Fruit fly (Drosophila melanogaster) whole organism, prepupa: ENCODE data around the gene CG43645.

Experiments used
- Blimp-1 ChIP-seq: fragments of 200-800 bp; sonication (Bioruptor generic); optimal IDR thresholded peaks from 3 replicates; lab custom pipeline; 2017; ENCODE audit warnings: missing biosample characterization, missing genetic modification characterization, mild to moderate bottlenecking, moderate library complexity, missing genetic modification reagents
- CG10631 ChIP-seq: fragments of 200-800 bp; sonication (Bioruptor generic); optimal IDR thresholded peaks from 2 replicates; lab custom pipeline; 2016; ENCODE audit warnings: missing biosample characterization, missing genetic modification characterization
- CG11294 ChIP-seq: fragments of 200-800 bp; sonication (Bioruptor generic); IDR thresholded peaks from 2 replicates; pipeline ENCODE4 v1.3.6; 2022; ENCODE audit warnings: missing biosample characterization, missing genetic modification characterization
- CG15336 ChIP-seq: fragments of 200-800 bp; sonication (Bioruptor generic); IDR thresholded peaks from 2 replicates; pipeline ENCODE4 v1.3.6; 2022; ENCODE audit warnings: missing biosample characterization, missing genetic modification characterization
- CG1621 ChIP-seq: fragments of 200-800 bp; sonication (Bioruptor generic); optimal IDR thresholded peaks from 3 replicates; lab custom pipeline; 2018; ENCODE audit warnings: missing biosample characterization, mild to moderate bottlenecking, missing genetic modification characterization
- CG31627 ChIP-seq: fragments of 200-800 bp; sonication (Bioruptor generic); optimal IDR thresholded peaks from 3 replicates; lab custom pipeline; 2016; ENCODE audit warnings: missing biosample characterization, missing genetic modification characterization
- CG32006 ChIP-seq: fragments of 200-800 bp; sonication (Bioruptor generic); optimal IDR thresholded peaks from 3 replicates; lab custom pipeline; 2017; ENCODE audit warnings: missing biosample characterization, mild to moderate bottlenecking, missing genetic modification characterization
- CG4318 ChIP-seq: fragments of 200-800 bp; sonication (Bioruptor generic); optimal IDR thresholded peaks from 3 replicates; lab custom pipeline; 2017; ENCODE audit warnings: missing biosample characterization, mild to moderate bottlenecking, missing genetic modification characterization
- CG6163 ChIP-seq: fragments of 200-800 bp; sonication (Bioruptor generic); IDR thresholded peaks from 3 replicates; pipeline ENCODE4 v1.3.6; 2022; ENCODE audit warnings: missing biosample characterization, missing genetic modification characterization
- CG6276 ChIP-seq: fragments of 200-800 bp; sonication (Bioruptor generic); optimal IDR thresholded peaks from 2 replicates; lab custom pipeline; 2017; ENCODE audit warnings: missing biosample characterization, mild to moderate bottlenecking, missing genetic modification characterization
- CG6808 ChIP-seq: fragments of 200-800 bp; sonication (Bioruptor generic); optimal IDR thresholded peaks from 3 replicates; lab custom pipeline; 2017; ENCODE audit warnings: missing biosample characterization, missing genetic modification characterization, mild to moderate bottlenecking, moderate library complexity, missing genetic modification reagents
- CG6854 ChIP-seq: fragments of 200-800 bp; sonication (Bioruptor generic); optimal IDR thresholded peaks from 2 replicates; lab custom pipeline; 2017; ENCODE audit warnings: missing biosample characterization, mild to moderate bottlenecking, missing genetic modification characterization
- CG8119 ChIP-seq: fragments of 200-800 bp; sonication (Bioruptor generic); IDR thresholded peaks from 3 replicates; pipeline ENCODE4 v1.3.6; 2022; ENCODE audit warnings: missing biosample characterization, missing genetic modification characterization
- CG8319 ChIP-seq: fragments of 200-800 bp; sonication (Bioruptor generic); optimal IDR thresholded peaks from 3 replicates; lab custom pipeline; 2016; ENCODE audit warnings: missing biosample characterization, missing genetic modification characterization
- CG9139 ChIP-seq: fragments of 200-800 bp; sonication (Bioruptor generic); optimal IDR thresholded peaks from 3 replicates; lab custom pipeline; 2017; ENCODE audit warnings: missing biosample characterization, mild to moderate bottlenecking, missing genetic modification characterization
- Eip75B ChIP-seq: fragments of 200-800 bp; sonication (Bioruptor generic); optimal IDR thresholded peaks from 3 replicates; lab custom pipeline; 2016; ENCODE audit warnings: missing biosample characterization, missing genetic modification characterization
- Eip78C ChIP-seq: fragments of 200-800 bp; sonication (Bioruptor generic); peaks from one replicate; lab custom pipeline; 2016; ENCODE audit warnings: missing biosample characterization, missing genetic modification characterization
- Eip93F ChIP-seq: fragments of 200-800 bp; sonication (Bioruptor generic); optimal IDR thresholded peaks from 2 replicates; lab custom pipeline; 2016; ENCODE audit warnings: missing biosample characterization, mild to moderate bottlenecking, missing genetic modification characterization
- Ets96B ChIP-seq: fragments of 200-800 bp; optimal IDR thresholded peaks from 2 replicates; lab custom pipeline; 2019; ENCODE audit warnings: missing biosample characterization, mild to moderate bottlenecking, missing genetic modification characterization, moderate library complexity
- Lpt ChIP-seq: fragments of 200-800 bp; sonication (Bioruptor generic); optimal IDR thresholded peaks from 3 replicates; lab custom pipeline; 2016; ENCODE audit warnings: missing biosample characterization, missing genetic modification characterization
- OdsH ChIP-seq: fragments of 200-800 bp; sonication (Bioruptor generic); optimal IDR thresholded peaks from 3 replicates; lab custom pipeline; 2016; ENCODE audit warnings: missing biosample characterization, missing genetic modification characterization
- Smox ChIP-seq: fragments of 200-800 bp; sonication (Bioruptor generic); optimal IDR thresholded peaks from 3 replicates; lab custom pipeline; 2016; ENCODE audit warnings: missing biosample characterization, missing genetic modification characterization
- Sox102F ChIP-seq: fragments of 200-800 bp; sonication (Bioruptor generic); optimal IDR thresholded peaks from 2 replicates; lab custom pipeline; 2016; ENCODE audit warnings: missing biosample characterization, mild to moderate bottlenecking, missing genetic modification characterization
- Sox14 ChIP-seq: fragments of 200-800 bp; sonication (Bioruptor generic); optimal IDR thresholded peaks from 3 replicates; lab custom pipeline; 2016; ENCODE audit warnings: missing biosample characterization, missing genetic modification characterization
- achi ChIP-seq: fragments of 200-800 bp; sonication (Bioruptor generic); optimal IDR thresholded peaks from 3 replicates; lab custom pipeline; 2016; ENCODE audit warnings: missing biosample characterization, missing genetic modification characterization
- acj6 ChIP-seq: fragments of 200-800 bp; sonication (Bioruptor generic); optimal IDR thresholded peaks from 3 replicates; lab custom pipeline; 2016; ENCODE audit warnings: missing biosample characterization, missing genetic modification characterization
- cyc ChIP-seq: fragments of 200-800 bp; sonication (Bioruptor generic); optimal IDR thresholded peaks from 3 replicates; lab custom pipeline; 2016; ENCODE audit warnings: missing biosample characterization, missing genetic modification characterization
- dsx ChIP-seq: fragments of 200-800 bp; optimal IDR thresholded peaks from 3 replicates; lab custom pipeline; 2019; ENCODE audit warnings: missing biosample characterization, mild to moderate bottlenecking, missing genetic modification characterization, moderate library complexity; ENCODE audit not compliant: poor library complexity, severe bottlenecking
- esn ChIP-seq: fragments of 200-800 bp; sonication (Bioruptor generic); optimal IDR thresholded peaks from 2 replicates; lab custom pipeline; 2016; ENCODE audit warnings: missing biosample characterization, mild to moderate bottlenecking, missing genetic modification characterization, moderate library complexity
- fd59A ChIP-seq: fragments of 200-800 bp; sonication (Bioruptor generic); optimal IDR thresholded peaks from 2 replicates; lab custom pipeline; 2017; ENCODE audit warnings: missing biosample characterization, mild to moderate bottlenecking, missing genetic modification characterization, missing genetic modification reagents
- fd85E ChIP-seq: fragments of 200-800 bp; sonication (Bioruptor generic); optimal IDR thresholded peaks from 3 replicates; lab custom pipeline; 2016; ENCODE audit warnings: missing biosample characterization, missing genetic modification characterization
- fkh ChIP-seq: fragments of 200-800 bp; sonication (Bioruptor generic); optimal IDR thresholded peaks from 3 replicates; lab custom pipeline; 2017; ENCODE audit warnings: missing biosample characterization, mild to moderate bottlenecking, missing genetic modification characterization, moderate library complexity
- lz ChIP-seq: fragments of 200-800 bp; sonication (Bioruptor generic); optimal IDR thresholded peaks from 3 replicates; lab custom pipeline; 2016; ENCODE audit warnings: missing biosample characterization, missing genetic modification characterization
- net ChIP-seq: fragments of 200-800 bp; sonication (Bioruptor generic); optimal IDR thresholded peaks from 3 replicates; lab custom pipeline; 2016; ENCODE audit warnings: missing biosample characterization, missing genetic modification characterization
- ss ChIP-seq, 2 experiments: fragments of 200-800 bp; sonication (Bioruptor generic); optimal IDR thresholded peaks; 2 replicates in 1 of 2; 3 replicates in 1 of 2; lab custom pipeline; 2017 to 2018; ENCODE audit warnings: mild to moderate bottlenecking in 2 of 2, missing biosample characterization in 2 of 2, missing genetic modification characterization in 2 of 2, moderate library complexity in 1 of 2
- svp ChIP-seq: fragments of 200-800 bp; sonication (Bioruptor generic); peaks from one replicate; lab custom pipeline; 2016; ENCODE audit warnings: missing biosample characterization, missing genetic modification characterization
- topi ChIP-seq: fragments of 200-800 bp; sonication (Bioruptor generic); optimal IDR thresholded peaks from 3 replicates; lab custom pipeline; 2016; ENCODE audit warnings: missing biosample characterization, missing genetic modification characterization
- vri ChIP-seq: fragments of 200-800 bp; sonication (Bioruptor generic); optimal IDR thresholded peaks from 3 replicates; lab custom pipeline; 2016; ENCODE audit warnings: missing biosample characterization, mild to moderate bottlenecking, missing genetic modification characterization

Gene CG43645

DNA sequence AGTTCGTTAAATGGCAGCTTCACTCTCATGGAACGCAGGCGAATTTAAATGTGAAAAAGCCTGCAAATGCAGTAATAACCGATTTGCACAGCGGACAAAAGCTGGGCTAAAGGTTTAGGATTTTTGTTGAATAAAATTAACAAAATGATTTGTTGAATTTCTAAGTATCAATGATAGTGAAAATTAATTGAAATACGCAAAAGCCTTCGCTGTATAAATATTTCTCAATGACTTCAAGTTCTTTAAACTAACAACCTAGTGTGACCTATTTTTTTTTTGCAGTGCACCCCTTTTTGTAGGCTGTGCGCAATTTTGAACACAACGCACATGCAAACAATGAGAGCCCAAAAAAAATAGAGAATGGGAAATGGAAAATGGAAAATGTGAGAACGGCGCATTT is 18.6 kb upstream of the CG43645 start (continued):
- TF ChIP-seq Eip75B = peak; percentile 49
- TF ChIP-seq OdsH (GFP tag; lab: Kevin White, UChicago) = peak; percentile 46
- TF ChIP-seq CG6808 (GFP tag; lab: Kevin White, UChicago) = no peak
- peak; percentile 65 for TF ChIP-seq CG32006 (GFP tag; lab: Kevin White, UChicago)
- TF ChIP-seq svp = no peak
- TF ChIP-seq topi = no peak
- TF ChIP-seq CG1621 (tag; lab: Kevin White, UChicago) = no peak
- TF ChIP-seq ss (GFP tag; optimal IDR thresholded peaks at IDR 0.05; lab: Kevin White, UChicago) = no peak
- no peak for TF ChIP-seq dsx
- TF ChIP-seq CG31627 (GFP tag; lab: Kevin White, UChicago) = peak; percentile 17
- no peak for TF ChIP-seq CG11294 (GFP tag; lab: Robert Waterston, UW)
- TF ChIP-seq CG8319 (GFP tag; lab: Kevin White, UChicago) = no peak
- TF ChIP-seq net = no peak
- TF ChIP-seq CG4318 (GFP tag; lab: Kevin White, UChicago) = no peak
- TF ChIP-seq Lpt = peak; percentile 63
- TF ChIP-seq achi (GFP tag; lab: Kevin White, UChicago) = peak; percentile 34

DNA sequence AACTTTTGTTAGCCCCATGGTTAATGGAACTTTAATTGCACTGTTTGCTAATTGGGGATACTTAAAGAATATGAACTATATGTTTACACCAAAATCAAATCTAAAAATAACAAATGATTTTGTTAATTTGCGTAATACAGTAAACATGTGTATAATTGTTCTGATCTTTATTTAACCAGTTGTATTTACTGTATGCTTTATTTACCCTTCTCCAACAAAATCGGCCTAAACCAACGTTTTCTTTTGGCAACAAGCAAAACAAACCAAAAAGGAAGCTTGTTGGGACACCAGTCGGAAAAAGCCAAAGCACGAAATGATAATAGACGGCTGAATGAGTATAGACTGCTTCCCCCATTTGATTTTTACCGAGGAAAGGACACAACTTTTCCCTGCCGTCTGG is 14.9 kb upstream of the CG43645 start:
- TF ChIP-seq Eip78C (GFP tag; lab: Kevin White, UChicago) = no peak
- TF ChIP-seq cyc (GFP tag; lab: Kevin White, UChicago) = no peak
- TF ChIP-seq fkh (GFP tag; lab: Kevin White, UChicago) = peak; percentile 76
- peak; percentile 19 for TF ChIP-seq vri
- no peak for TF ChIP-seq CG11294 (GFP tag; lab: Robert Waterston, UW)
- no peak for TF ChIP-seq OdsH (GFP tag; lab: Kevin White, UChicago)

DNA sequence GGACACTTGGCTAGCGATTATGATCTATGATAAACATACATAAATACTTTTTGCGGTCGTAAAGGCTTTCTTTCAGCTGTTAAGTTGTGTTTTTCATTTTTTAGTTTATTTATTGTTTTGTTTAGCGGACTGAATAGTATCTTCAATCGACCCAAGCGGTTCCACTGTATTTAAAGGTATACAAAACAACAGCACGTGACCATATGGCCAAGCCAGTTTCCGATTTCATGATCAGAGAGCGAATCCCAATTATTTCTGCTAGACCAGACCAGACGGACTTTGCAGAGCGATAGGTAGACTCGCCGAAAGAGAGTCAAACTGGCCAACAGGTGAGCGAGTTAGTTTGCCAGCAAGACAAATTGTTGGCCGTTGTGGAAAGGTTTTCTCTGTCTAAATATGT is 14.0 kb upstream of the CG43645 start, which contains the start of gene Sgt:
TSS of gene Sgt (plus strand) at position 80 of the 400 bp plus-strand sequence.
- no peak for TF ChIP-seq Smox (GFP tag; lab: Kevin White, UChicago)
- TF ChIP-seq cyc (GFP tag; lab: Kevin White, UChicago) = no peak
- TF ChIP-seq fd59A (GFP tag; lab: Kevin White, UChicago) = no peak
- TF ChIP-seq CG32006 (GFP tag; lab: Kevin White, UChicago) = no peak
- TF ChIP-seq CG31627 (GFP tag; lab: Kevin White, UChicago) = no peak
- 0 out of 2 replicates have a peak, but pooled peaks have one; percentile 24 for TF ChIP-seq CG15336 (GFP tag; lab: Robert Waterston, UW)
- no peak for TF ChIP-seq fd85E (GFP tag; lab: Kevin White, UChicago)
- TF ChIP-seq CG6854 = no peak
- TF ChIP-seq, all 60 proteins: peak for 1

DNA sequence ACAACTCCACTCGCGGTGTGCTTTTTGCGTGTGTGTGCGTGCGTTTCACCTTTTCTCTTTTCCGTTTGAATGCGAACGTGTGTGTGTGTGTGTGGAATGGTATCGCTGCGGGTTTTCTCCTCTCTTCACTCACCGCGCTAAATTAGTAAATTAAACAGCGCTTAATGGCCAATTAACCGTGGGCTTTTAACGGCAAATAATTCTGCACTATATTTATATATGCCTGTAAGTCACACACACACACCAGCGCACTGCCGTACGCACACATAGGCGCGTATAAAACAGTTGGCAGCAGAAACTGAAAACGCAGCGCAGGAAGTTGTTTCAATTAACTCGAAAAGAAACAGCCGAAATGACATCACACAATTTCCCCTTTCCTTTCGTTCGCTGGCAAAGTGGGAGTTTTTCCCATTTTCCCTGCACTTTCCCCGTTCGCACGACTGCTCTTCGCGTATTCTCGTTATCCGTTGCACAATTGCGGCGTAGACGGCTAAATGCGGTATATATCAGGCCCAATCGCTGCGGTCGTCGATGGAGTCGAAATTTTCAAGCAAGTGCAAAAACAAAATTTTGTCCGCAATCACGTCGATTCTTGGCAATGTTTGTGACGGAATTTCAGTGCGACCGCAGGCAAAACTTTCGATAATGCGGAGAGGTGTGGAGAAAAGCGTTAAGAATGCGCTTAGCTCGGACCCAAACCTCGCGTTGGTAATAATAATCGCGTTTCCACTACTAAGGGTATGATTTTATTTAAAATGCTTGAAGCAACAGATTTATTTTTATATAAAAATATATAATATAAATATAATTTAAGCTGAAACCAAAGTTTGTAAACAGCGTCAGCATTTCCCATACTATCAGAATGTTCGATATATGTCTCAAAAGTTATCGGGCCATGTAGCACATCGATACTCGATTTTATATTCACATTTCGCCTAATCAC is 12.7 kb upstream of the CG43645 start, which contains the start of gene BicD:
TSS of gene BicD (minus strand) at position 634 of the 943 bp plus-strand sequence.
- TF ChIP-seq lz (GFP tag; lab: Kevin White, UChicago) (no peak), CG6276 (no peak), Blimp-1 (GFP tag; lab: Kevin White, UChicago) (peak; percentile 4), Ets96B (tag; lab: Kevin White, UChicago) (peak; percentile 12), Eip93F (GFP tag; lab: Kevin White, UChicago) (peak; percentile 15), CG9139 (GFP tag; lab: Kevin White, UChicago) (no peak), CG6163 (GFP tag; lab: Robert Waterston, UW) (no peak), CG4318 (GFP tag; lab: Kevin White, UChicago) (no peak), CG10631 (GFP tag; lab: Kevin White, UChicago) (no peak), Eip78C (GFP tag; lab: Kevin White, UChicago) (peak; percentile 69), CG6854 (peak; percentile 50), Sox14 (GFP tag; lab: Kevin White, UChicago) (no peak), Sox102F (GFP tag; lab: Kevin White, UChicago) (no peak), esn (GFP tag; lab: Kevin White, UChicago) (peak; percentile 9), CG1621 (tag; lab: Kevin White, UChicago) (peak; percentile 13), vri (peak; percentile 44), dsx (peak; percentile 12), CG8119 (GFP tag; lab: Robert Waterston, UW) (peak; percentile 50; the same call in 2 of the 3 replicates), fkh (GFP tag; lab: Kevin White, UChicago) (peak; percentile 31), CG11294 (GFP tag; lab: Robert Waterston, UW) (no peak), acj6 (GFP tag; lab: Kevin White, UChicago) (no peak), svp (peak; percentile 56)
